Worm (Caenorhabditis elegans) whole organism, early embryonic: Measurements from ENCODE around the gene umps-1.

ENCODE experiments used
- F13C5.2 ChIP-seq: sonication (generic microtip); optimal IDR thresholded peaks from 2 replicates; lab custom pipeline; 2017; ENCODE audit warnings: mild to moderate bottlenecking, missing genetic modification characterization, inconsistent platforms, missing compliant biosample characterization
- ama-1 ChIP-seq: fragments of 150-350 bp; optimal IDR thresholded peaks from 2 replicates; lab custom pipeline; 2014
- ceh-13 ChIP-seq: fragments of 200-800 bp; sonication (Bioruptor generic); optimal IDR thresholded peaks from 2 replicates; lab custom pipeline; 2018; ENCODE audit warnings: mild to moderate bottlenecking, missing genetic modification characterization, missing compliant biosample characterization
- ceh-36 ChIP-seq: sonication (generic microtip); optimal IDR thresholded peaks from 2 replicates; lab custom pipeline; 2016; ENCODE audit warnings: missing genetic modification characterization, inconsistent platforms, missing compliant biosample characterization
- ets-7 ChIP-seq: sonication (generic microtip); optimal IDR thresholded peaks from 2 replicates; lab custom pipeline; 2016; ENCODE audit warnings: missing genotype, missing genetic modification characterization, missing compliant biosample characterization
- flt-1 ChIP-seq: fragments of 200-800 bp; sonication (Bioruptor generic); IDR thresholded peaks from 2 replicates; pipeline ENCODE4 v1.3.6; 2022; ENCODE audit warnings: missing genetic modification characterization, missing compliant biosample characterization
- hmg-4 ChIP-seq: fragments of 200-800 bp; sonication (Bioruptor generic); optimal IDR thresholded peaks from 2 replicates; lab custom pipeline; 2018; ENCODE audit warnings: mild to moderate bottlenecking, missing genetic modification characterization, missing compliant biosample characterization
- sea-1 ChIP-seq: fragments of 200-800 bp; sonication (Bioruptor generic); conservative IDR thresholded peaks from 2 replicates; pipeline ENCODE4 v1.3.6; 2022; ENCODE audit warnings: missing genetic modification characterization, missing compliant biosample characterization
- tbx-11 ChIP-seq: fragments of 200-800 bp; sonication (Bioruptor generic); IDR thresholded peaks from 2 replicates; pipeline ENCODE4 v1.3.6; 2022; ENCODE audit warnings: missing genetic modification characterization, missing compliant biosample characterization

ce11 chrIII:10381473-10381872 lies 24.0 kb upstream of the umps-1 start, which contains the start of gene C38H2.2:
- TF ChIP-seq ceh-36, result no peak
- TF ChIP-seq ama-1 (lab: Kevin White, UChicago), result no peak
- no peak for TF ChIP-seq ceh-13 (GFP tag; lab: Kevin White, UChicago)
- no peak for TF ChIP-seq hmg-4
- no peak for TF ChIP-seq ets-7 (tag; lab: Kevin White, UChicago)
- no peak for TF ChIP-seq sea-1 (GFP tag; lab: Robert Waterston, UW)
- TF ChIP-seq tbx-11, result no peak
- no peak for TF ChIP-seq F13C5.2
- TF ChIP-seq flt-1, result no peak
